Worm (Caenorhabditis elegans) whole organism, L4/young adult: Measurements from ENCODE around the gene F57C7.4.

Experiments
- W03F9.2 ChIP-seq: fragments of 150-350 bp; optimal IDR thresholded peaks from 2 replicates; lab custom pipeline; 2014; ENCODE audit warnings: missing biosample characterization, missing genetic modification characterization
- dao-5 ChIP-seq: sonication (generic microtip); optimal IDR thresholded peaks from 2 replicates; lab custom pipeline; 2016; ENCODE audit warnings: missing genotype, missing genetic modification characterization, moderate library complexity, missing compliant biosample characterization
- him-1 ChIP-seq: sonication (generic microtip); optimal IDR thresholded peaks from 2 replicates; lab custom pipeline; 2016; ENCODE audit warnings: missing genotype, missing genetic modification reagents, missing genetic modification characterization, missing compliant biosample characterization

Gene F57C7.4

DNA sequence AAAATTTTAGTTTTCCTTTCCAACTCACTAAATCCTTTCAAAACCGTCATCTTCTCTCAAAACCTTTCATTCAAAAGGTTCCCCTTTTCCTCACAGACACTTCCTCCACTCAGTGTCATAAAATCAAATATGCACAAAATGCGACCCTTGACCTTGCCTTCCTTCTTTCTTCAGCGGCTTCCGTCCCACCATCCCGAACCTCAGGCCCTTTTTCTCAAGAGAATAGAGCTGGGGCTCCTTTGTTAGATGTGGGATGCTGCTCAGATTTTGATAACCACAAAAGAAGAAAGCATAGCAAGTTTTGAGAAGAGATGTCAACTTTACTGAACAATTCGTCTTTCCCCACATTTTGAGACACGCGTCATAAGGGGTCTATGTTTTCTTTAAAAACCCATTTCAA is 1.4 kb upstream of the F57C7.4 start:
- TF ChIP-seq dao-5 (tag; lab: Kevin White, UChicago) = no peak
- TF ChIP-seq him-1 (tag; lab: Kevin White, UChicago) = no peak
- TF ChIP-seq W03F9.2 (tag; lab: Kevin White, UChicago) = no peak

- TF ChIP-seq dao-5 (tag; lab: Kevin White, UChicago) (no peak), him-1 (tag; lab: Kevin White, UChicago) (no peak), W03F9.2 (tag; lab: Kevin White, UChicago) (no peak)
These were observed 12.5 kb downstream of the F57C7.4 start, which contains the start of gene nhx-5 for ce11 chrX:10576872-10577271. Gene nhx-5 (plus strand): TSS chrX:10576953.

ce11 chrX:10576410-10576809 is 13.0 kb downstream of the F57C7.4 start:
- TF ChIP-seq him-1 (tag; lab: Kevin White, UChicago) = no peak
- TF ChIP-seq W03F9.2 (tag; lab: Kevin White, UChicago) = no peak
- TF ChIP-seq dao-5 (tag; lab: Kevin White, UChicago) = no peak

DNA sequence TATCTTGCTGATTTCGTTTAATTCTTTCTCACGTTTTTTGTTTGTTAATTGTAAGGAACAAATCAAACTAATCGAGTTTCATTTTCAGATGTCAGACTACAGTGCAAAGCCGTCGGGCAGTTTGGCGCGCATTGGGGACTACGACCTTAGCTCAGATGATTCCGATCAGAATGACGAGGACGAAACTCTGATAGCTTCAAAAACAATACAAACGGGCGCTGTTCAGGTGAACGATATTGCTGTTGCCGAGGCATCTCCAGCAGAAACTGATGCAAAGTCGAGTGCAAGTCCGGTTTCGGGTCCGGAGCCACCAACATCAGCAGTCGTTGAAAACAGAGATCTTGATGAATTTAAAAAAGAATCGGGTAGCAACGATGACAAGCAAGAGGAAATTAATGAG is 20.2 kb downstream of the F57C7.4 start, which contains the start of gene bet-2:
Gene bet-2 (plus strand): TSS at position 89 of the 400 bp plus-strand sequence.
- TF ChIP-seq W03F9.2 (tag; lab: Kevin White, UChicago) (no peak), him-1 (tag; lab: Kevin White, UChicago) (no peak), dao-5 (tag; lab: Kevin White, UChicago) (no peak)

DNA sequence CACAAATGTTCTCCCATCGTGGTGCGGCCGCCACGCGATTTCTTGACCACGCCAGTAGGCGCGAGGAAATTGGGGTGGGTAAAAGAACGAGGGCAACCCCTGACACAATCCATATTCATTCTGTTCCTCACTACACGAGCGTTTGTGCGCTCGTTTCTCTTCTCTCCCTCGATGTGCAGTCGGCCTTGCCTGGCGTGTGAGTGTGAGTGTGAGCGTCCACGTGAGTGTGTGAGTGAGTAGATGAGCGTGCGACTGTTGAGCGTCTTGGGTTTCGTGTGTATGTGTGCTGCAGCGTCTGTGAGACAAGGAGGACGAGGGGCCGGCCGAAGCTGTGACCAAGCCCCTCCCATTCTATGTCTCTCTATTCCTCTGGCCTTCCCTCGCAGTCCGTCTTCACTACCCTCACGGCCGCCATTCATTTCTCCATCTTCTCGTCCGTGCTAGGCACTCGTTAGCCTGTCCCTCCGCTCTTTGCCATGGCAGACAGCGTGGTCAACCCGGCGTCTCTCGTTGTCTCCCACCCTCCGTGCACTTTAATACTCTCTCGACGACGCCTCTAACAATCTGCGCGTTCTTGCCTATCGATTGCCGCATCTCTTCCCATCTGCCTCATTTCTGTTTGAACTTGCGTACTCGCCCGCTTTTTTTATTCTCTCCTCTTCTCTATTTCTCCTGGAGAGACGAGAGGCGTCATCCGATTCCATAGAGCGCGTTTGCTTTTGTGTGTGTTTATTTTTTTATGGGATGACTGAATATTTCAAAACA is 20.8 kb downstream of the F57C7.4 start:
- TF ChIP-seq W03F9.2 (tag; lab: Kevin White, UChicago) (peak; percentile 82), him-1 (tag; lab: Kevin White, UChicago) (peak; percentile 94), dao-5 (tag; lab: Kevin White, UChicago) (peak; percentile 7)

- TF ChIP-seq W03F9.2 (tag; lab: Kevin White, UChicago) (no peak), him-1 (tag; lab: Kevin White, UChicago) (no peak), dao-5 (tag; lab: Kevin White, UChicago) (no peak)
These were observed 22.6 kb downstream of the F57C7.4 start for ce11 chrX:10566775-10567174.

ce11 chrX:10559203-10559602 is 30.2 kb downstream of the F57C7.4 start, which contains the start of gene F59F5.7:
Gene F59F5.7 (plus strand): TSS chrX:10559503.
- TF ChIP-seq dao-5 (tag; lab: Kevin White, UChicago) (no peak), him-1 (tag; lab: Kevin White, UChicago) (no peak), W03F9.2 (tag; lab: Kevin White, UChicago) (no peak)

DNA sequence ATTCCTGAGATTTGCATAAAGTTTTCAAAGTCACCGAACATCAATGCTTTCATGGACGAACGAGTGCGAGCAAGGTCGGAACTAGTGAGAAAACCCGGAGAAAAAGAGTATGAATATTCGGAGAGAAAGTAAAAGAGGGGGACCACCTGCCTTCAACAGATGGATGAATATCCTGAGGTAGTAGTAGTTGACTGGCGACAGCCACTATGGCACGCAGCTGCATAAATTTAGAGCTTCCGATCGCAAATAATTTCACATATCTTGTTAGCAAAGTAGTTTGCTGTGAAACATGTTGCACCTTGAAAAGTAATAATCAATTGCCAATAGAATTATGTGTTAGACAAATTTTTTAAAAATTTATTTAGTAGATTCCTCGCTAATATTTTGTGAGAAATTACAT is 32.6 kb downstream of the F57C7.4 start:
- TF ChIP-seq dao-5 (tag; lab: Kevin White, UChicago) (no peak), him-1 (tag; lab: Kevin White, UChicago) (no peak), W03F9.2 (tag; lab: Kevin White, UChicago) (no peak)

ce11 chrX:10555189-10555964 is 34.0 kb downstream of the F57C7.4 start, which contains the start of gene syd-2:
Gene syd-2 (minus strand): TSS chrX:10555239.
- TF ChIP-seq W03F9.2 (tag; lab: Kevin White, UChicago) (no peak), him-1 (tag; lab: Kevin White, UChicago) (peak; percentile 87), dao-5 (tag; lab: Kevin White, UChicago) (peak; percentile 6)

DNA sequence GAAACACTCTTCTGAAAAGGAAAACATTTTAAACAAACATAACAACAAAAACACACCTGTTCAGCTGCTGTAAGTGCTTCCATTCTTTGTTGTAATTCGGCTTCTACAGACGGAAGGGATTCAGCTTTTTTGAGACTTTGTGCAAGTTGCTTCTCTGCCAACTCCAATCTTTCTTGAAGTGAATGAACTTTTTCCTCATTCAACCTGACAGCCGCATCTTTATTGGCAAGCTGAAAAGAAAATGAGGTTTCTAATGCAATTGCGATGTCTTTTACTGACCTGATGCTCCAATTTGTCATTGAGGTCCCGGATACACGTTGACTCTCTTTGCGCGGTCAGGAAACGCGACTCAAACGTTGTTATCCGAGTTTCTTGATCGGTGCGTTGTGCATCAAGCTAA is 36.3 kb downstream of the F57C7.4 start:
- TF ChIP-seq dao-5 (tag; lab: Kevin White, UChicago) (no peak), W03F9.2 (tag; lab: Kevin White, UChicago) (no peak), him-1 (tag; lab: Kevin White, UChicago) (no peak)

- TF ChIP-seq W03F9.2 (tag; lab: Kevin White, UChicago) (no peak), him-1 (tag; lab: Kevin White, UChicago) (no peak), dao-5 (tag; lab: Kevin White, UChicago) (no peak)
These were observed 43.6 kb downstream of the F57C7.4 start, which contains the start of gene F59F5.5 for ce11 chrX:10545716-10546115. Gene F59F5.5 (plus strand): TSS chrX:10546016.

DNA sequence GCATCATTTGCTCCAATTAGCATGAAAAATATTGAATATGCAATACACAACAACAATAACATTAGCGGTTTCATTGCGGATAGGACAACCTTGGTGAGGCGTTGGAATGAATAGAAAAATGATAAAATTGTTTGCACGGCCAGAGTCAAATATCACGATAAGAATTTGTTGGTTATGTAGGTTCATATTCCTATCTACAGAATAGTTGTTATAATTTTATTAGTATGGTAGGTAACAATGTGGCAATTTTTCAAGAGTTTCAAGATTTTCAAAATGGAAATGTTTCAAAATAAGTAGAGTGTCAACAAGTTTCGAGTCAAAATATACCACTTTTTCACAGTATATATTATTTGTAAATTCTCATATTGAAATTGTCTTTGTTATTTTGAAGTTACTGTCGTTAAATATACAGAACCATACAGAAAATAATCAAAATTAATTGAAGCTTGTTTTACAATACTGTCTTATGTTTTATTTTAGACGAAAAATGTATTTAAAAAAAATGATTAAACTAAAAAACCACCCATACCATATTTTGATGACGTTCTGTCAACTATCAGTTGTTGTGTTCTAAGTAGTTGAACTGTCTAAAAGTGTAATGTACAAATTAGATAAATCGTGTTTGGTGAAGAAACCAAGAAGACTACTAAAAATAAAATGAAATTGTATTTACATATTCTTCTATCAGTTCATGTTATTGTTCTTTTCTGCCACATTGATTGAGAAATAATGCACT is 46.9 kb downstream of the F57C7.4 start, which contains the start of the genes F59F5.3 and F59F5.4:
Gene F59F5.3 (minus strand): TSS at position 101 of the 736 bp plus-strand sequence.
Gene F59F5.4 (plus strand): TSS at position 686 of the 736 bp plus-strand sequence.
- TF ChIP-seq W03F9.2 (tag; lab: Kevin White, UChicago) (no peak), dao-5 (tag; lab: Kevin White, UChicago) (no peak), him-1 (tag; lab: Kevin White, UChicago) (no peak)
